Fruit fly (Drosophila melanogaster) whole organism, embryonic: ENCODE measurements around the gene CG45066.

Experiments
- Awh ChIP-seq: fragments of 200-800 bp; sonication (Bioruptor generic); IDR thresholded peaks from 2 replicates; pipeline ENCODE4, ENCODE4 v1.3.6; 2022; ENCODE audit warnings: missing biosample characterization, missing genetic modification characterization
- BEAF-32 ChIP-seq: fragments of 200-800 bp; sonication (Bioruptor generic); optimal IDR thresholded peaks from 3 replicates; lab custom pipeline; 2017; ENCODE audit warnings: missing biosample characterization, missing genetic modification characterization, mild to moderate bottlenecking, moderate library complexity, missing genetic modification reagents
- Bteb2 ChIP-seq: fragments of 200-800 bp; sonication (Bioruptor generic); optimal IDR thresholded peaks from 2 replicates; lab custom pipeline; 2016; ENCODE audit warnings: missing biosample characterization, missing genetic modification characterization
- CG10543 ChIP-seq: fragments of 200-800 bp; sonication (Bioruptor generic); optimal IDR thresholded peaks from 3 replicates; lab custom pipeline; 2017; ENCODE audit warnings: missing biosample characterization, mild to moderate bottlenecking, missing genetic modification characterization, moderate library complexity
- CG11560 ChIP-seq: fragments of 200-800 bp; sonication (Bioruptor generic); IDR thresholded peaks from 3 replicates; pipeline ENCODE4 v1.3.6; 2022; ENCODE audit warnings: missing biosample characterization, missing genetic modification characterization
- CG11696 ChIP-seq: fragments of 200-800 bp; sonication (Bioruptor generic); IDR thresholded peaks from 2 replicates; pipeline ENCODE4 v1.3.6; 2022; ENCODE audit warnings: missing biosample characterization, missing genetic modification characterization
- CG12659 ChIP-seq: fragments of 200-800 bp; sonication (Bioruptor generic); optimal IDR thresholded peaks from 3 replicates; lab custom pipeline; 2017; ENCODE audit warnings: mild to moderate bottlenecking, missing biosample characterization, missing genetic modification reagents, missing genetic modification characterization
- CG13424 ChIP-seq: fragments of 200-800 bp; sonication (Bioruptor generic); optimal IDR thresholded peaks from 2 replicates; lab custom pipeline; 2019; ENCODE audit warnings: missing biosample characterization, mild to moderate bottlenecking, missing genetic modification characterization, moderate library complexity
- CG15269 ChIP-seq: fragments of 200-800 bp; sonication (Bioruptor generic); optimal IDR thresholded peaks from 2 replicates; lab custom pipeline; 2018; ENCODE audit warnings: missing biosample characterization, mild to moderate bottlenecking, missing genetic modification characterization, moderate library complexity
- CG1529 ChIP-seq: fragments of 200-800 bp; sonication (Bioruptor generic); optimal IDR thresholded peaks from 3 replicates; lab custom pipeline; 2018; ENCODE audit warnings: missing biosample characterization, missing genetic modification characterization
- CG17328 ChIP-seq: fragments of 200-800 bp; sonication (Bioruptor generic); IDR thresholded peaks from 2 replicates; pipeline ENCODE4 v1.3.6; 2022; ENCODE audit warnings: missing biosample characterization, missing genetic modification characterization
- CG17568 ChIP-seq: fragments of 200-800 bp; sonication (Bioruptor generic); optimal IDR thresholded peaks from 2 replicates; lab custom pipeline; 2018; ENCODE audit warnings: missing biosample characterization, mild to moderate bottlenecking, missing genetic modification characterization, moderate library complexity
- CG17802 ChIP-seq: fragments of 200-800 bp; sonication (Bioruptor generic); optimal IDR thresholded peaks from 2 replicates; lab custom pipeline; 2018; ENCODE audit warnings: missing biosample characterization, mild to moderate bottlenecking, missing genetic modification characterization, moderate library complexity
- CG18476 ChIP-seq: fragments of 200-800 bp; sonication (Bioruptor generic); optimal IDR thresholded peaks from 2 replicates; lab custom pipeline; 2016; ENCODE audit warnings: missing biosample characterization, mild to moderate bottlenecking, missing genetic modification characterization
- CG34376 ChIP-seq: fragments of 200-800 bp; sonication (Bioruptor generic); optimal IDR thresholded peaks from 2 replicates; lab custom pipeline; 2018; ENCODE audit warnings: missing biosample characterization, mild to moderate bottlenecking, missing genetic modification characterization
- CG42726 ChIP-seq: fragments of 200-800 bp; sonication (Bioruptor generic); IDR thresholded peaks from 2 replicates; pipeline ENCODE4 v1.3.6; 2022; ENCODE audit warnings: missing biosample characterization, missing genetic modification characterization; ENCODE audit not compliant: partially characterized antibody
- CG43689 ChIP-seq: fragments of 200-800 bp; sonication (Bioruptor generic); IDR thresholded peaks from 2 replicates; pipeline ENCODE4 v1.3.6; 2022; ENCODE audit warnings: missing biosample characterization, missing genetic modification characterization
- CG6654 ChIP-seq: fragments of 200-800 bp; sonication (Bioruptor generic); optimal IDR thresholded peaks from 2 replicates; lab custom pipeline; 2017; ENCODE audit warnings: missing biosample characterization, mild to moderate bottlenecking, missing genetic modification characterization
- CG6689 ChIP-seq: fragments of 200-800 bp; sonication (Bioruptor generic); IDR thresholded peaks from 2 replicates; pipeline ENCODE4 v1.3.6; 2022; ENCODE audit warnings: missing biosample characterization, missing genetic modification characterization
- CG6854 ChIP-seq: fragments of 200-800 bp; sonication (Bioruptor generic); optimal IDR thresholded peaks from 3 replicates; lab custom pipeline; 2017; ENCODE audit warnings: missing biosample characterization, mild to moderate bottlenecking, missing genetic modification characterization
- CG8281 ChIP-seq: fragments of 200-800 bp; sonication (Bioruptor generic); optimal IDR thresholded peaks from 2 replicates; lab custom pipeline; 2018; ENCODE audit warnings: missing biosample characterization, mild to moderate bottlenecking, missing genetic modification characterization, moderate library complexity
- CG9876 ChIP-seq: fragments of 200-800 bp; sonication (Bioruptor generic); optimal IDR thresholded peaks from 2 replicates; lab custom pipeline; 2016; ENCODE audit warnings: missing biosample characterization, missing genetic modification characterization
- Camta ChIP-seq: fragments of 200-800 bp; sonication (Bioruptor generic); optimal IDR thresholded peaks from 2 replicates; lab custom pipeline; 2016; ENCODE audit warnings: missing biosample characterization, missing genetic modification characterization
- CoRest ChIP-seq: fragments of 200-800 bp; sonication (Bioruptor generic); optimal IDR thresholded peaks from 3 replicates; lab custom pipeline; 2018; ENCODE audit warnings: missing biosample characterization, mild to moderate bottlenecking, missing genetic modification characterization, moderate library complexity
- D ChIP-seq, 2 experiments: fragments of 200-800 bp in 1 of 2; fragments of >200 bp in 1 of 2; sonication (Bioruptor generic) in 1 of 2; optimal IDR thresholded peaks; 2 replicates in 1 of 2; 3 replicates in 1 of 2; lab custom pipeline; 2017; ENCODE audit warnings: mild to moderate bottlenecking in 1 of 2, missing biosample characterization in 1 of 2, missing genetic modification characterization in 1 of 2, missing genetic modification reagents in 1 of 2
- Dad ChIP-seq: fragments of 200-800 bp; sonication (Bioruptor generic); optimal IDR thresholded peaks from 3 replicates; lab custom pipeline; 2016; ENCODE audit warnings: missing biosample characterization, missing genetic modification characterization
- Gug ChIP-seq: fragments of 200-800 bp; sonication (Bioruptor generic); IDR thresholded peaks from 4 replicates; pipeline ENCODE4 v1.3.6; 2022; ENCODE audit warnings: missing biosample characterization, missing genetic modification characterization
- HLH4C ChIP-seq: fragments of 200-800 bp; sonication (Bioruptor generic); IDR thresholded peaks from 3 replicates; pipeline ENCODE4 v1.3.6; 2022; ENCODE audit warnings: missing biosample characterization, missing genetic modification characterization; ENCODE audit not compliant: partially characterized antibody
- Jarid2 ChIP-seq: fragments of 200-800 bp; sonication (Bioruptor generic); optimal IDR thresholded peaks from 3 replicates; lab custom pipeline; 2017; ENCODE audit warnings: mild to moderate bottlenecking, missing biosample characterization, missing genetic modification reagents, missing genetic modification characterization
- Lhr ChIP-seq: fragments of 200-800 bp; sonication (Bioruptor generic); optimal IDR thresholded peaks from 3 replicates; lab custom pipeline; 2017; ENCODE audit warnings: mild to moderate bottlenecking, missing biosample characterization, missing genetic modification reagents, missing genetic modification characterization
- Usf ChIP-seq: fragments of 200-800 bp; sonication (Bioruptor generic); optimal IDR thresholded peaks from 2 replicates; lab custom pipeline; 2017; ENCODE audit warnings: missing genotype, missing biosample characterization, missing genetic modification characterization
- YL-1 ChIP-seq: fragments of 200-800 bp; sonication (Bioruptor generic); optimal IDR thresholded peaks from 3 replicates; lab custom pipeline; 2017; ENCODE audit warnings: missing biosample characterization, mild to moderate bottlenecking, missing genetic modification characterization
- abd-A ChIP-seq: fragments of 200-800 bp; sonication (Bioruptor generic); optimal IDR thresholded peaks from 3 replicates; lab custom pipeline; 2019; ENCODE audit warnings: missing biosample characterization, mild to moderate bottlenecking, missing genetic modification characterization, moderate library complexity
- al ChIP-seq: fragments of 200-800 bp; sonication (Bioruptor generic); IDR thresholded peaks from 2 replicates; pipeline ENCODE4 v1.3.6; 2022; ENCODE audit warnings: missing biosample characterization, missing genetic modification characterization
- danr ChIP-seq: fragments of 200-800 bp; sonication (Bioruptor generic); IDR thresholded peaks from 2 replicates; pipeline ENCODE4 v1.3.6; 2022; ENCODE audit warnings: missing biosample characterization, missing genetic modification characterization
- dimm ChIP-seq: fragments of 200-800 bp; sonication (Bioruptor generic); IDR thresholded peaks from 2 replicates; pipeline ENCODE4 v1.3.6; 2022; ENCODE audit warnings: missing biosample characterization, missing genetic modification characterization
- eve ChIP-seq, 2 experiments: fragments of >200 bp; optimal IDR thresholded peaks; 2 replicates each; lab custom pipeline; 2017; ENCODE audit warnings: missing biosample characterization in 2 of 2, missing genetic modification characterization in 2 of 2
- exex ChIP-seq: fragments of 200-800 bp; sonication (Bioruptor generic); optimal IDR thresholded peaks from 4 replicates; lab custom pipeline; 2018; ENCODE audit warnings: missing biosample characterization, mild to moderate bottlenecking, missing genetic modification characterization, moderate library complexity
- ftz-f1 ChIP-seq: fragments of 200-800 bp; sonication (Bioruptor generic); optimal IDR thresholded peaks from 2 replicates; lab custom pipeline; 2016; ENCODE audit warnings: missing biosample characterization, missing genetic modification characterization
- grn ChIP-seq: fragments of 200-800 bp; sonication (Bioruptor generic); optimal IDR thresholded peaks from 3 replicates; lab custom pipeline; 2017; ENCODE audit warnings: missing biosample characterization, missing genetic modification characterization
- knrl ChIP-seq: fragments of 200-800 bp; sonication (Bioruptor generic); IDR thresholded peaks from 3 replicates; pipeline ENCODE4 v1.3.6; 2022; ENCODE audit warnings: missing biosample characterization, missing genetic modification characterization; ENCODE audit not compliant: partially characterized antibody
- lilli ChIP-seq: fragments of 200-800 bp; sonication (Bioruptor generic); optimal IDR thresholded peaks from 3 replicates; lab custom pipeline; 2016; ENCODE audit warnings: missing biosample characterization, missing genetic modification characterization
- nerfin-2 ChIP-seq: fragments of 200-800 bp; sonication (Bioruptor generic); IDR thresholded peaks from 2 replicates; pipeline ENCODE4 v1.3.6; 2022; ENCODE audit warnings: missing biosample characterization, missing genetic modification characterization; ENCODE audit not compliant: partially characterized antibody
- prd ChIP-seq, 3 experiments: fragments of >200 bp in 2 of 3; fragments of 200-800 bp in 1 of 3; sonication (Bioruptor generic) in 1 of 3; optimal IDR thresholded peaks in 2 of 3; IDR thresholded peaks in 1 of 3; 2 replicates in 2 of 3; 3 replicates in 1 of 3; pipeline versions ENCODE4 v1.3.6 to Lab custom; 2017 to 2022; ENCODE audit warnings: missing biosample characterization in 1 of 3, missing genetic modification characterization in 1 of 3
- sc ChIP-seq, 3 experiments: fragments of >200 bp in 2 of 3; fragments of 200-800 bp in 1 of 3; sonication (Bioruptor generic) in 1 of 3; optimal IDR thresholded peaks; 2 replicates in 2 of 3; 3 replicates in 1 of 3; lab custom pipeline; 2017; ENCODE audit warnings: mild to moderate bottlenecking in 1 of 3, missing biosample characterization in 1 of 3, missing genetic modification characterization in 1 of 3, missing genetic modification reagents in 1 of 3
- sens-2 ChIP-seq: fragments of 200-800 bp; sonication (Bioruptor generic); IDR thresholded peaks from 2 replicates; pipeline ENCODE4 v1.3.6; 2022; ENCODE audit warnings: missing biosample characterization, missing genetic modification characterization
- so ChIP-seq: fragments of 200-800 bp; sonication (Bioruptor generic); IDR thresholded peaks from 3 replicates; pipeline ENCODE4 v1.3.6; 2022; ENCODE audit warnings: missing biosample characterization, missing genetic modification characterization

The CG45066 gene

dm6 chr3L:3078398-3079155 is 32.5 kb downstream of the CG45066 start (continued):
- no peak for TF ChIP-seq CG43689 (GFP tag; lab: Robert Waterston, UW)
- TF ChIP-seq CG12659: peak; percentile 16
- no peak for TF ChIP-seq CG18476 (GFP tag; lab: Kevin White, UChicago)
- no peak for TF ChIP-seq Camta (GFP tag; lab: Kevin White, UChicago)
- no peak for TF ChIP-seq Lhr (GFP tag; lab: Kevin White, UChicago)
- TF ChIP-seq Awh: peak; percentile 53; the same call in 1 of the 2 replicates
- peak; percentile 69 for TF ChIP-seq CoRest
- no peak for TF ChIP-seq CG8281 (tag; lab: Kevin White, UChicago)
- no peak for TF ChIP-seq CG17802
- no peak for TF ChIP-seq CG6654 (GFP tag; lab: Kevin White, UChicago)
- no peak for TF ChIP-seq CG6854
- TF ChIP-seq YL-1 (GFP tag; lab: Kevin White, UChicago): no peak
- no peak for TF ChIP-seq al
- TF ChIP-seq abd-A (tag; lab: Kevin White, UChicago): peak; percentile 88
- peak in 1 of 2 experiments; percentile 80 for TF ChIP-seq eve (GFP tag; optimal IDR thresholded peaks at IDR 0.05; lab: Kevin White, UChicago)
- no peak for TF ChIP-seq danr (GFP tag; lab: Robert Waterston, UW)
- TF ChIP-seq CG9876: no peak
- TF ChIP-seq sc (optimal IDR thresholded peaks at IDR 0.05; lab: Kevin White, UChicago): no peak
- no peak for TF ChIP-seq sc (GFP tag; optimal IDR thresholded peaks at IDR 0.05; lab: Kevin White, UChicago)
- no peak for TF ChIP-seq exex (tag; lab: Kevin White, UChicago)
- TF ChIP-seq D (optimal IDR thresholded peaks at IDR 0.05; lab: Kevin White, UChicago): no peak
- no peak for TF ChIP-seq D (GFP tag; optimal IDR thresholded peaks at IDR 0.05; lab: Kevin White, UChicago)
- TF ChIP-seq CG15269 (tag; lab: Kevin White, UChicago): peak; percentile 41
- TF ChIP-seq CG17568: peak; percentile 15
- TF ChIP-seq CG11696: peak; percentile 47; the same call in 1 of the 2 replicates
- peak; percentile 26 for TF ChIP-seq CG34376 (GFP tag; lab: Kevin White, UChicago)
- no peak for TF ChIP-seq Dad (GFP tag; lab: Kevin White, UChicago)
- TF ChIP-seq HLH4C (GFP tag; lab: Robert Waterston, UW): no peak
- no peak for TF ChIP-seq CG42726
- no peak for TF ChIP-seq Usf
- TF ChIP-seq CG11560 (tag; lab: Robert Waterston, UW): no peak
- TF ChIP-seq grn (GFP tag; lab: Kevin White, UChicago): no peak
- peak; percentile 50 for TF ChIP-seq CG10543 (GFP tag; lab: Kevin White, UChicago)
- no peak for TF ChIP-seq sens-2 (GFP tag; lab: Robert Waterston, UW)
- no peak for TF ChIP-seq knrl (GFP tag; lab: Robert Waterston, UW)
- no peak for TF ChIP-seq Jarid2 (GFP tag; lab: Kevin White, UChicago)
- TF ChIP-seq CG17328 (GFP tag; lab: Robert Waterston, UW): no peak
- TF ChIP-seq dimm: no peak
- TF ChIP-seq CG1529 (GFP tag; lab: Kevin White, UChicago): peak; percentile 14
- no peak for TF ChIP-seq Bteb2 (GFP tag; lab: Kevin White, UChicago)
- no peak for TF ChIP-seq Gug
- TF ChIP-seq CG13424: peak; percentile 43
- TF ChIP-seq ftz-f1 (GFP tag; lab: Kevin White, UChicago): no peak
- no peak for TF ChIP-seq prd (optimal IDR thresholded peaks at IDR 0.05; lab: Kevin White, UChicago)
- peak; percentile 25; the same call in 1 of the 3 replicates for TF ChIP-seq prd (GFP tag; IDR thresholded peaks at IDR 0.05; lab: Robert Waterston, UW)
- TF ChIP-seq lilli (GFP tag; lab: Kevin White, UChicago): peak; percentile 26
- TF ChIP-seq nerfin-2 (GFP tag; lab: Robert Waterston, UW): no peak
- peak; percentile 66; the same call in 2 of the 3 replicates for TF ChIP-seq so
- TF ChIP-seq CG6689: no peak
- TF ChIP-seq BEAF-32: no peak
